Fruit fly (Drosophila melanogaster): ENCODE results near the gene Vps60.

Vps60 gene

DNA sequence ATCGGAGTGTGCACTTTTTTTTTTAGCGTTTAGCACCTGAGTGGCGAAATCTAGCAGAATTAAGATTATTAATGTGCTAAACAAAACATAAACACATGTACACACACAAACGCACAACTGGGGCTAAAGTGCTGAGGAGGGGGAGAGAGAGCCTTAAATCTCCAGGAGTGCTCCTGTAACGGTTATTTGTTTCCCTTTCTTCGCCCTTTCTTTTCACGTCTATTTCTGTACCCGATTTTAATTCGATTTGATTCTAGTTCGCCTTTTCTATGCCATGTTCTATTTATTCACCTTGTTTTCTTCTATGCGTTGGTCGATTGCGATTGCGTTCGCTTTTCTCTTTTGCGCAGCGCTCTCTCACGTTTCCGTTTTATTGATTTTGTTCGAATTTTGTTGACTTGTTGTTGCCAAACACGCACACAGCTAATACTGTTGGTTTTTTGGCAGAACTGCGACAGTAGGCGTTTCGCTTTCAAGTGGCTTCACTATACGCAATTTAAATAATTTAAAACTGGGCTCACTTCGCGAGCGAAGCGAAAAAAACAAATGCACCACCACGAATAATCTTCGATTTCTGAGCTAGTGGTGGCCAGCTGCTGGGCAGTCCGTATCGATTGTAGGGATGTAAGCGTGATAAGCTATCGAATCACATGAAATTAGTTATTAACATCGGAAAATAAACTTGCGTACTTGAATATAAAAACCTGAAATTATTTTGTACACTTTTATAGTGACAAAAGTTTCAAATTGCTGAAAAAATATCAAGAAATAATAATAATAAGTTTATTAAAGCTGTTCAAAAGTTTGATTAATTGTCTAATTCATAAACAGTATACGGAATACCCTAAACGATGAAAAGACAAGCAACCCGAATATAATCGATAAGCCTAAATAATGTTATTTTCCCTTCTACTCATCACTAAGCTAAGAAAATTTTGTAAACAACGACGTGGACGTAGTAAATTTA is 32.6 kb upstream of the Vps60 start, which contains the start of the genes Krn, Ndfip and CG7484 (continued):
- peak; percentile 88 for TF ChIP-seq nerfin-2 (GFP tag; IDR thresholded peaks at IDR 0.05; ENCODE audit: partially characterized antibody)
- peak; percentile 73 for TF ChIP-seq exex (tag; optimal IDR thresholded peaks at IDR 0.05)
- TF ChIP-seq CG17186 (GFP tag; optimal IDR thresholded peaks at IDR 0.05): peak; percentile 68
- TF ChIP-seq CG7963 (GFP tag; IDR thresholded peaks at IDR 0.05; ENCODE audit: partially characterized antibody): peak; percentile 87
- peak; percentile 76 for TF ChIP-seq CG8944 (GFP tag; optimal IDR thresholded peaks at IDR 0.05)
- TF ChIP-seq Chrac-16 (GFP tag; optimal IDR thresholded peaks at IDR 0.05): peak; percentile 91
- TF ChIP-seq Atf-2 (GFP tag; optimal IDR thresholded peaks at IDR 0.05): peak; percentile 71
- peak; percentile 91 for TF ChIP-seq CG9215 (GFP tag; IDR thresholded peaks at IDR 0.05)
- TF ChIP-seq ssp (GFP tag; IDR thresholded peaks at IDR 0.05): peak; percentile 84
- TF ChIP-seq eyg (GFP tag; optimal IDR thresholded peaks at IDR 0.05): peak; percentile 29
- TF ChIP-seq Atf3 (GFP tag; optimal IDR thresholded peaks at IDR 0.05): peak; percentile 75
- peak; percentile 37; the same call in 1 of the 2 replicates for TF ChIP-seq CG1024 (GFP tag; IDR thresholded peaks at IDR 0.05)
- peak; percentile 56 for TF ChIP-seq CG6683 (GFP tag; optimal IDR thresholded peaks at IDR 0.05)
- peak; percentile 89 for TF ChIP-seq HmgZ (tag; optimal IDR thresholded peaks at IDR 0.05)
- peak; percentile 75 for TF ChIP-seq CG9876 (GFP tag; optimal IDR thresholded peaks at IDR 0.05)
- peak; percentile 39 for TF ChIP-seq CG10274 (GFP tag; optimal IDR thresholded peaks at IDR 0.05)
- TF ChIP-seq lmd (GFP tag; IDR thresholded peaks at IDR 0.05): peak; percentile 87
- peak; percentile 46 for TF ChIP-seq CG12236 (GFP tag; optimal IDR thresholded peaks at IDR 0.05)
- TF ChIP-seq CG13894 (tag; optimal IDR thresholded peaks at IDR 0.05): peak; percentile 90
- TF ChIP-seq Gug (GFP tag; IDR thresholded peaks at IDR 0.05): peak; percentile 78
- TF ChIP-seq Aef1 (GFP tag; IDR thresholded peaks at IDR 0.05): peak; percentile 85
- TF ChIP-seq Asciz (GFP tag; optimal IDR thresholded peaks at IDR 0.05): peak; percentile 26
- peak; percentile 99 for TF ChIP-seq BEAF-32 (GFP tag; optimal IDR thresholded peaks at IDR 0.05)
- TF ChIP-seq Doc2 (GFP tag; IDR thresholded peaks at IDR 0.05): no peak
- peak; percentile 82 for TF ChIP-seq mld (GFP tag; IDR thresholded peaks at IDR 0.05; ENCODE audit: partially characterized antibody)
- TF ChIP-seq insv (GFP tag; optimal IDR thresholded peaks at IDR 0.05): peak in 1 of 2 experiments; percentile 71
- peak; percentile 74 to 83 for TF ChIP-seq Pdp1 (GFP tag; optimal IDR thresholded peaks at IDR 0.05)
- TF ChIP-seq cad (GFP tag; optimal IDR thresholded peaks at IDR 0.05): no peak
- TF ChIP-seq CG4854 (GFP tag; optimal IDR thresholded peaks at IDR 0.05): peak; percentile 52
- peak; percentile 73 for TF ChIP-seq CG4730 (GFP tag; IDR thresholded peaks at IDR 0.05)
- peak; percentile 80 for TF ChIP-seq Mad (GFP tag; optimal IDR thresholded peaks at IDR 0.05)
- peak; percentile 79 for TF ChIP-seq CG10462 (GFP tag; optimal IDR thresholded peaks at IDR 0.05)
- TF ChIP-seq CG11504 (tag; optimal IDR thresholded peaks at IDR 0.05): peak; percentile 90
- no peak for TF ChIP-seq ash1 (GFP tag; optimal IDR thresholded peaks at IDR 0.05)
- TF ChIP-seq Xrp1 (GFP tag; IDR thresholded peaks at IDR 0.05): peak; percentile 83
- TF ChIP-seq CG12104 (GFP tag; optimal IDR thresholded peaks at IDR 0.05): peak; percentile 90
- TF ChIP-seq Rfx (GFP tag; IDR thresholded peaks at IDR 0.05): peak; percentile 93
- TF ChIP-seq Mrtf (GFP tag; IDR thresholded peaks at IDR 0.05): peak; percentile 78
- TF ChIP-seq CG7372 (GFP tag; IDR thresholded peaks at IDR 0.05): peak; percentile 87
- peak; percentile 85 for TF ChIP-seq CG4820 (GFP tag; optimal IDR thresholded peaks at IDR 0.05)
- TF ChIP-seq CG11456 (GFP tag; IDR thresholded peaks at IDR 0.05): peak; percentile 84
- TF ChIP-seq CG9797 (GFP tag; optimal IDR thresholded peaks at IDR 0.05): peak; percentile 41
- TF ChIP-seq CG30431 (GFP tag; optimal IDR thresholded peaks at IDR 0.05): peak; percentile 69
- TF ChIP-seq CG9932 (GFP tag; IDR thresholded peaks at IDR 0.05): peak; percentile 96
- peak; percentile 76 for TF ChIP-seq CG18764 (GFP tag; optimal IDR thresholded peaks at IDR 0.05)
- TF ChIP-seq CG18262 (tag; optimal IDR thresholded peaks at IDR 0.05): peak; percentile 89
- peak in 1 of 2 experiments; percentile 29 for TF ChIP-seq Hr78 (GFP tag; optimal IDR thresholded peaks at IDR 0.05)
- peak; percentile 74 for TF ChIP-seq ase (GFP tag; IDR thresholded peaks at IDR 0.05)

Data from whole organism, embryonic.